Fruit fly (Drosophila melanogaster): Measurements from ENCODE around the gene Fur1.

Fur1 gene

DNA sequence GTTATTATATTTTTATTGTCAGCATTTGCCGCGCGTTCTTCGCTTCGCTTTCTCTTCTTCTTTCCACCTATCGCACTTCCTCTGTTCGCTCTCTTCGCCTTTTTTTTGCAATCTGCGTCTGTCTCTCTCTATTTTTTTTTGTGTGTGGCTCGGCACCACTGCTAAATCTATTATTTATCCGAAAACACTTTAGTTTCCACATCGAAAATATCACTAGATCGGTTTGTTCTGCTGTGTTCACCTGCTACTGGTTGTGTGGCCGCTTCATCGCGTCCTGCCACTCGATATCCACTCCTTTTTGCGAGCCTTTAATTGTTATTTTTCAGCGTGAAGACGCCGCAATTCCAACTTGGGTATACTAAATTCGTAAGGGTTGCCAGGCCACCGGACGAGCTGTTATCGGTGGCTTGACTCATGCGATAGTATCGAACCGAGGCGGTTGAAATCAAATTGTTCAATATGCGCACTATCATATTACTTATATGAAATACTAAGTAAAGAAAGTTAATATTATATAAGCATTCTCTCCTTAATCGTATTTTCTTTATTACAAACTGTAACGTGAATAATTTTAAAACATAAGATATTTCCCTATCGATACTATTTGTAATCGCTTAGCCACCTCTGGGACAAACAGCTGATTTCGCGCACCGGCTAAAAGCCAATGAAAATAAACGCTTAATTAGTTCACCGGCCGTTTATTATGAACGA lies 9.8 kb upstream of the Fur1 start, which contains the start of the genes XNP, CG42488 and CG5116 (continued):
- TF ChIP-seq sim (GFP tag; IDR thresholded peaks at IDR 0.05): no peak
- TF ChIP-seq NK7.1 (GFP tag; optimal IDR thresholded peaks at IDR 0.05): no peak
- TF ChIP-seq prd (optimal IDR thresholded peaks at IDR 0.05): no peak
- TF ChIP-seq prd (GFP tag; IDR thresholded peaks at IDR 0.05): peak; percentile 62
- TF ChIP-seq CG4282 (GFP tag; optimal IDR thresholded peaks at IDR 0.05): no peak
- peak; percentile 14 for TF ChIP-seq zf30C (GFP tag; optimal IDR thresholded peaks at IDR 0.05)
- TF ChIP-seq zen2 (GFP tag; IDR thresholded peaks at IDR 0.05; ENCODE audit: partially characterized antibody): peak; percentile 96
- peak; percentile 11 for TF ChIP-seq CG12104 (GFP tag; optimal IDR thresholded peaks at IDR 0.05)
- TF ChIP-seq CG15514 (GFP tag; optimal IDR thresholded peaks at IDR 0.05): peak; percentile 75
- no peak; the same call in 1 of the 2 replicates for TF ChIP-seq CG4404 (GFP tag; IDR thresholded peaks at IDR 0.05)
- no peak for TF ChIP-seq crc (GFP tag; optimal IDR thresholded peaks at IDR 0.05)
- peak; percentile 40; the same call in 1 of the 2 replicates for TF ChIP-seq Xrp1 (GFP tag; IDR thresholded peaks at IDR 0.05)
- TF ChIP-seq CG17568 (GFP tag; optimal IDR thresholded peaks at IDR 0.05): no peak
- TF ChIP-seq nerfin-1 (tag; optimal IDR thresholded peaks at IDR 0.05): peak; percentile 61
- TF ChIP-seq Antp (GFP tag; optimal IDR thresholded peaks at IDR 0.05): no peak
- TF ChIP-seq CG15011 (GFP tag; optimal IDR thresholded peaks at IDR 0.05): no peak
- no peak for TF ChIP-seq cg (GFP tag; optimal IDR thresholded peaks at IDR 0.05)
- TF ChIP-seq Atf6 (GFP tag; IDR thresholded peaks at IDR 0.05): 0 out of 2 replicates have a peak, but pooled peaks have one; percentile 26
- peak; percentile 100 for TF ChIP-seq Doc3 (GFP tag; IDR thresholded peaks at IDR 0.05; ENCODE audit: partially characterized antibody)
- TF ChIP-seq scrt (GFP tag; optimal IDR thresholded peaks at IDR 0.05): peak; percentile 43
- no peak for TF ChIP-seq da (GFP tag; optimal IDR thresholded peaks at IDR 0.05)
- no peak for TF ChIP-seq Asciz (GFP tag; optimal IDR thresholded peaks at IDR 0.05)
- TF ChIP-seq CG10959 (GFP tag; IDR thresholded peaks at IDR 0.05): no peak
- no peak for TF ChIP-seq dan (GFP tag; IDR thresholded peaks at IDR 0.05)
- TF ChIP-seq CG8924 (tag; optimal IDR thresholded peaks at IDR 0.05): peak; percentile 75
- no peak for TF ChIP-seq ham (GFP tag; IDR thresholded peaks at IDR 0.05)
- TF ChIP-seq cwo (GFP tag; optimal IDR thresholded peaks at IDR 0.05): no peak
- TF ChIP-seq Nf-YB (GFP tag; optimal IDR thresholded peaks at IDR 0.05): peak; percentile 61
- peak; percentile 100 for TF ChIP-seq Dll (GFP tag; IDR thresholded peaks at IDR 0.05; ENCODE audit: partially characterized antibody)
- no peak for TF ChIP-seq gcm2 (GFP tag; optimal IDR thresholded peaks at IDR 0.05)
- TF ChIP-seq ap (GFP tag; IDR thresholded peaks at IDR 0.05): no peak
- TF ChIP-seq exex (tag; optimal IDR thresholded peaks at IDR 0.05): peak; percentile 51
- TF ChIP-seq stwl (tag; optimal IDR thresholded peaks at IDR 0.05): peak; percentile 74
- TF ChIP-seq Neu2 (GFP tag; optimal IDR thresholded peaks at IDR 0.05; ENCODE audit: borderline replicate concordance): no peak
- no peak for TF ChIP-seq NC2α (GFP tag; optimal IDR thresholded peaks at IDR 0.05)
- 0 out of 3 replicates have a peak, but pooled peaks have one; percentile 38 for TF ChIP-seq zfh1 (GFP tag; IDR thresholded peaks at IDR 0.05)
- no peak for TF ChIP-seq pita (GFP tag; optimal IDR thresholded peaks at IDR 0.05)
- TF ChIP-seq CG8765 (GFP tag; IDR thresholded peaks at IDR 0.05): no peak; the same call in 1 of the 2 replicates

DNA sequence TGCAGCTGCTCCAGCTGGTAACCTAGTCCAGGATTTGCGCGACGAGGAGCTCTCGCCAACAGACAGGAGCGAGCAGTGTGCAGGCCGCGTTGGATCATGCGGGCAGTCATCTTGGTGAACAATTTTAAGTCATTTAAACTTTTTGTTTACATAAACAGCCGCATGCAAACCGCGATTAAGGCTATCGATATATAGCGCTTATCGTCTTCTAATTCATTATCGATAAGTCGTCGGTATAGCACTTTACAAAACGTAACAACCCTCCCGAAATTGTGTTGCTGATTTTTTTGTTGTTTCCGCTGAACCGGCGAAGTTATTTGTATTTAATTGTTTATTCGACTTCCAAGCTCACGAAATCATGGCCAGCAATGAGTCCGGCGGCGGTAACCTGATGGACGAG lies 3.9 kb upstream of the Fur1 start, which contains the start of the genes CG4553 and MED28:
TSS of gene CG4553 (minus strand) at position 172 of the 400 bp plus-strand sequence.
TSS of gene MED28 (plus strand) at position 260 of the 400 bp plus-strand sequence.
- peak; percentile 93 for TF ChIP-seq MBD-R2 (GFP tag; IDR thresholded peaks at IDR 0.05)
- peak; percentile 74; the same call in 2 of the 4 replicates for TF ChIP-seq chinmo (GFP tag; IDR thresholded peaks at IDR 0.05; ENCODE audit: partially characterized antibody)
- no peak for TF ChIP-seq CG10274 (GFP tag; optimal IDR thresholded peaks at IDR 0.05)
- TF ChIP-seq Sry-δ (GFP tag; optimal IDR thresholded peaks at IDR 0.05): peak; percentile 65
- TF ChIP-seq pb (GFP tag; optimal IDR thresholded peaks at IDR 0.05): no peak
- no peak for TF ChIP-seq Atf-2 (GFP tag; optimal IDR thresholded peaks at IDR 0.05)
- no peak for TF ChIP-seq bigmax (GFP tag; optimal IDR thresholded peaks at IDR 0.05)
- no peak for TF ChIP-seq CG30431 (GFP tag; optimal IDR thresholded peaks at IDR 0.05)
- TF ChIP-seq disco-r (GFP tag; optimal IDR thresholded peaks at IDR 0.05): no peak
- no peak for TF ChIP-seq CG2678 (tag; optimal IDR thresholded peaks at IDR 0.05)
- TF ChIP-seq maf-S (GFP tag; optimal IDR thresholded peaks at IDR 0.05): no peak
- peak; percentile 39 for TF ChIP-seq nerfin-1 (tag; optimal IDR thresholded peaks at IDR 0.05)
- TF ChIP-seq ash1 (GFP tag; optimal IDR thresholded peaks at IDR 0.05): no peak
- TF ChIP-seq pnt (GFP tag; optimal IDR thresholded peaks at IDR 0.05): no peak
- TF ChIP-seq CG8359 (GFP tag; optimal IDR thresholded peaks at IDR 0.05; ENCODE audit: borderline replicate concordance): no peak
